Fruit fly (Drosophila melanogaster): ENCODE data around the gene Prp4k.

Gene Prp4k

DNA sequence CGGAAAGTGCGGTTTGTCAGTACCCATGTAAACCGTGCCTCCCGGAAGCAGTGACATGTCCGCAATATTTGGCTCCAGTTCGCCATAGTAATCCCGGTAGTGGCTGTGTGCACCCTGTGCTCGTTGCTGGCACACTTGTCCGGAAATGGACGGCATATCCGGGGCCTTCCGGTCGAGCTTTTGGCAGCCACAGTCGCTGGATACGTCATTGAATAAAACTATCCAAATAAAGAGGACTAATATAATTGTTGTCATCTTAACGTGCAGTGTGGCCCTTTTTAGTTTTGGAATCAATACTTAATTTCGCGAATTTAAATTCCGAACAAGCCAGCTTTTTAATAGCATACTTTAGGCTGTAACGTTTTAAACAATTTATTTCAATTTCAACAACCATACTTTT is 35.3 kb downstream of the Prp4k start, which contains the start of gene CG7049 (continued):
- no peak for TF ChIP-seq CG2712 (tag; optimal IDR thresholded peaks at IDR 0.05)
- TF ChIP-seq CG11723 (GFP tag; optimal IDR thresholded peaks at IDR 0.05) = no peak
- no peak for TF ChIP-seq ab (GFP tag; optimal IDR thresholded peaks at IDR 0.05)
- no peak for TF ChIP-seq hbn (GFP tag; IDR thresholded peaks at IDR 0.05; ENCODE audit: partially characterized antibody)
- TF ChIP-seq ERR (GFP tag; optimal IDR thresholded peaks at IDR 0.05) = no peak
- peak; percentile 47; the same call in 2 of the 4 replicates for TF ChIP-seq Dll (GFP tag; IDR thresholded peaks at IDR 0.05; ENCODE audit: partially characterized antibody)
- no peak for TF ChIP-seq Max (GFP tag; optimal IDR thresholded peaks at IDR 0.05)
- TF ChIP-seq CG2889 (GFP tag; IDR thresholded peaks at IDR 0.05) = no peak
- TF ChIP-seq zf30C (GFP tag; optimal IDR thresholded peaks at IDR 0.05) = no peak
- no peak for TF ChIP-seq lov (optimal IDR thresholded peaks at IDR 0.05)
- TF ChIP-seq lov (GFP tag; IDR thresholded peaks at IDR 0.05) = no peak
- TF ChIP-seq CG6254 (GFP tag; optimal IDR thresholded peaks at IDR 0.05) = peak; percentile 67
- TF ChIP-seq Six4 (GFP tag; optimal IDR thresholded peaks at IDR 0.05) = no peak
- no peak for TF ChIP-seq H15 (GFP tag; IDR thresholded peaks at IDR 0.05)
- TF ChIP-seq Ets65A (GFP tag) = no peak
- TF ChIP-seq ewg (GFP tag; optimal IDR thresholded peaks at IDR 0.05) = no peak
- no peak for TF ChIP-seq CG1602 (GFP tag; optimal IDR thresholded peaks at IDR 0.05)
- TF ChIP-seq crc (GFP tag; optimal IDR thresholded peaks at IDR 0.05) = no peak
- no peak for TF ChIP-seq Poxn (GFP tag; IDR thresholded peaks at IDR 0.05)
- no peak for TF ChIP-seq Bdp1 (GFP tag; optimal IDR thresholded peaks at IDR 0.05)
- no peak for TF ChIP-seq CG3847 (GFP tag; IDR thresholded peaks at IDR 0.05)
- TF ChIP-seq Hmr (GFP tag; optimal IDR thresholded peaks at IDR 0.05) = peak; percentile 10
- no peak for TF ChIP-seq disco-r (GFP tag; optimal IDR thresholded peaks at IDR 0.05)
- no peak for TF ChIP-seq Drgx (GFP tag; IDR thresholded peaks at IDR 0.05)
- peak; percentile 4 for TF ChIP-seq CHES-1-like (GFP tag; optimal IDR thresholded peaks at IDR 0.05)
- no peak for TF ChIP-seq tap (tag; optimal IDR thresholded peaks at IDR 0.05)
- TF ChIP-seq luna (GFP tag; optimal IDR thresholded peaks at IDR 0.05) = no peak
- no peak for TF ChIP-seq Optix (GFP tag; IDR thresholded peaks at IDR 0.05)
- no peak for TF ChIP-seq dmrt99B (tag; optimal IDR thresholded peaks at IDR 0.05)
- no peak for TF ChIP-seq CG10979 (tag; optimal IDR thresholded peaks at IDR 0.05)
- no peak for TF ChIP-seq Hey (tag; optimal IDR thresholded peaks at IDR 0.05)
- TF ChIP-seq CG33557 (GFP tag; optimal IDR thresholded peaks at IDR 0.05) = no peak
- no peak for TF ChIP-seq fd96Cb (tag; optimal IDR thresholded peaks at IDR 0.05)
- TF ChIP-seq corto (GFP tag; optimal IDR thresholded peaks at IDR 0.05) = no peak
- TF ChIP-seq C15 (GFP tag; IDR thresholded peaks at IDR 0.05) = no peak
- TF ChIP-seq chif (GFP tag; optimal IDR thresholded peaks at IDR 0.05) = no peak
- TF ChIP-seq sr (GFP tag; IDR thresholded peaks at IDR 0.05) = no peak
- no peak for TF ChIP-seq dpn (GFP tag; optimal IDR thresholded peaks at IDR 0.05)
- no peak for TF ChIP-seq cwo (GFP tag; optimal IDR thresholded peaks at IDR 0.05)
- TF ChIP-seq tgo (GFP tag; IDR thresholded peaks at IDR 0.05) = no peak
- TF ChIP-seq CTCF (GFP tag; optimal IDR thresholded peaks at IDR 0.05) = no peak
- TF ChIP-seq Dad (GFP tag; optimal IDR thresholded peaks at IDR 0.05) = no peak
- no peak for TF ChIP-seq Hr78 (GFP tag; optimal IDR thresholded peaks at IDR 0.05)
- no peak for TF ChIP-seq CG16863 (GFP tag; optimal IDR thresholded peaks at IDR 0.05)
- TF ChIP-seq ase (GFP tag; IDR thresholded peaks at IDR 0.05) = no peak
- TF ChIP-seq CG14710 (tag; optimal IDR thresholded peaks at IDR 0.05) = peak; percentile 29
- TF ChIP-seq Spps (tag; optimal IDR thresholded peaks at IDR 0.05) = peak; percentile 2
- no peak for TF ChIP-seq Dek (tag; optimal IDR thresholded peaks at IDR 0.05)
- no peak for TF ChIP-seq onecut (GFP tag; IDR thresholded peaks at IDR 0.05)
- no peak for TF ChIP-seq Antp (GFP tag; optimal IDR thresholded peaks at IDR 0.05)
- TF ChIP-seq emc (GFP tag; optimal IDR thresholded peaks at IDR 0.05) = no peak
- peak; percentile 78 for TF ChIP-seq MBD-R2 (GFP tag; IDR thresholded peaks at IDR 0.05)
- TF ChIP-seq CG7839 (tag; optimal IDR thresholded peaks at IDR 0.05) = no peak

All from whole organism, embryonic.